Worm (Caenorhabditis elegans) whole organism, mixed stage, embryonic: ENCODE results near the gene T25B9.8.

Source experiments
- M03D4.4 ChIP-seq: sonication (generic microtip); optimal IDR thresholded peaks from 2 replicates; lab custom pipeline; 2017; ENCODE audit warnings: mild to moderate bottlenecking, missing genetic modification characterization, missing compliant biosample characterization
- bed-3 ChIP-seq: fragments of 200-800 bp; sonication (Bioruptor generic); optimal IDR thresholded peaks from 3 replicates; lab custom pipeline; 2018; ENCODE audit warnings: mild to moderate bottlenecking, missing genetic modification characterization, moderate library complexity, missing compliant biosample characterization
- blmp-1 ChIP-seq: fragments of 150-350 bp; optimal IDR thresholded peaks from 2 replicates; lab custom pipeline; 2014; ENCODE audit warnings: missing biosample characterization, missing genetic modification characterization
- ceh-39 ChIP-seq: fragments of 150-350 bp; optimal IDR thresholded peaks from 2 replicates; lab custom pipeline; 2014; ENCODE audit warnings: missing biosample characterization, missing genetic modification characterization
- ceh-43 ChIP-seq: fragments of 200-800 bp; sonication (Bioruptor generic); optimal IDR thresholded peaks from 2 replicates; lab custom pipeline; 2018; ENCODE audit warnings: mild to moderate bottlenecking, missing genetic modification characterization, moderate library complexity, missing compliant biosample characterization
- ceh-83 ChIP-seq: fragments of 200-800 bp; sonication (Bioruptor generic); optimal IDR thresholded peaks from 2 replicates; lab custom pipeline; 2018; ENCODE audit warnings: mild to moderate bottlenecking, missing genetic modification characterization, missing compliant biosample characterization
- ces-1 ChIP-seq: fragments of 150-350 bp; optimal IDR thresholded peaks from 2 replicates; lab custom pipeline; 2014; ENCODE audit warnings: missing biosample characterization, missing genetic modification reagents, missing genetic modification characterization
- cnd-1 ChIP-seq: fragments of 200-800 bp; sonication (Bioruptor generic); optimal IDR thresholded peaks from 2 replicates; lab custom pipeline; 2018; ENCODE audit warnings: mild to moderate bottlenecking, missing genetic modification characterization, missing compliant biosample characterization
- drap-1 ChIP-seq: fragments of 200-800 bp; sonication (Bioruptor generic); optimal IDR thresholded peaks from 3 replicates; lab custom pipeline; 2018; ENCODE audit warnings: mild to moderate bottlenecking, missing genetic modification characterization, missing compliant biosample characterization
- elt-1 ChIP-seq: sonication (generic microtip); optimal IDR thresholded peaks from 2 replicates; lab custom pipeline; 2017; ENCODE audit warnings: missing genetic modification characterization, mild to moderate bottlenecking, missing compliant biosample characterization, antibody characterized with exemption, moderate library complexity, borderline replicate concordance; ENCODE audit not compliant: insufficient read depth
- elt-3 ChIP-seq: fragments of 150-350 bp; optimal IDR thresholded peaks from 2 replicates; lab custom pipeline; 2014; ENCODE audit warnings: missing biosample characterization, missing genetic modification characterization
- flh-1 ChIP-seq: fragments of 200-800 bp; sonication (Bioruptor generic); optimal IDR thresholded peaks from 2 replicates; lab custom pipeline; 2018; ENCODE audit warnings: mild to moderate bottlenecking, missing genetic modification characterization, moderate library complexity, missing compliant biosample characterization
- ham-2 ChIP-seq: fragments of 200-800 bp; sonication (Bioruptor generic); optimal IDR thresholded peaks from 2 replicates; lab custom pipeline; 2018; ENCODE audit warnings: mild to moderate bottlenecking, missing genetic modification characterization, missing compliant biosample characterization
- hlh-1 ChIP-seq: fragments of 150-350 bp; optimal IDR thresholded peaks from 2 replicates; lab custom pipeline; 2014; ENCODE audit warnings: missing biosample characterization, missing genetic modification reagents, missing genetic modification characterization
- lin-13 ChIP-seq: fragments of 150-350 bp; optimal IDR thresholded peaks from 2 replicates; lab custom pipeline; 2014; ENCODE audit warnings: missing biosample characterization, missing genetic modification characterization
- lin-32 ChIP-seq: fragments of 200-800 bp; sonication (Bioruptor generic); optimal IDR thresholded peaks from 2 replicates; lab custom pipeline; 2018; ENCODE audit warnings: mild to moderate bottlenecking, missing genetic modification characterization, missing compliant biosample characterization
- lsy-2 ChIP-seq: fragments of 150-350 bp; optimal IDR thresholded peaks from 2 replicates; lab custom pipeline; 2014; ENCODE audit warnings: missing biosample characterization, missing genetic modification characterization
- mab-5 ChIP-seq: fragments of 150-350 bp; optimal IDR thresholded peaks from 2 replicates; lab custom pipeline; 2014; ENCODE audit warnings: missing biosample characterization, missing genetic modification characterization
- mep-1 ChIP-seq: fragments of 150-350 bp; optimal IDR thresholded peaks from 2 replicates; lab custom pipeline; 2017; ENCODE audit warnings: missing biosample characterization, missing genetic modification reagents, missing genetic modification characterization, inconsistent platforms
- mls-2 ChIP-seq: sonication (generic microtip); optimal IDR thresholded peaks from 2 replicates; lab custom pipeline; 2016; ENCODE audit warnings: mild to moderate bottlenecking, missing genetic modification characterization, moderate library complexity, missing compliant biosample characterization
- nhr-12 ChIP-seq: fragments of 150-350 bp; optimal IDR thresholded peaks from 2 replicates; lab custom pipeline; 2014; ENCODE audit warnings: missing biosample characterization, missing genetic modification characterization
- nhr-2 ChIP-seq: fragments of 150-350 bp; optimal IDR thresholded peaks from 2 replicates; lab custom pipeline; 2014; ENCODE audit warnings: missing biosample characterization, missing genetic modification characterization
- nhr-237 ChIP-seq: fragments of 150-350 bp; optimal IDR thresholded peaks from 2 replicates; lab custom pipeline; 2014; ENCODE audit warnings: missing biosample characterization, missing genetic modification characterization
- nhr-28 ChIP-seq: fragments of 150-350 bp; optimal IDR thresholded peaks from 2 replicates; lab custom pipeline; 2014; ENCODE audit warnings: missing biosample characterization, missing genetic modification characterization
- nhr-76 ChIP-seq: sonication (generic microtip); optimal IDR thresholded peaks from 2 replicates; lab custom pipeline; 2017; ENCODE audit warnings: missing biosample characterization, missing genetic modification characterization
- pha-4 ChIP-seq: fragments of 150-350 bp; optimal IDR thresholded peaks from 2 replicates; lab custom pipeline; 2018; ENCODE audit warnings: missing biosample characterization, missing genetic modification reagents, missing genetic modification characterization
- sem-2 ChIP-seq: fragments of 200-800 bp; sonication (Bioruptor generic); optimal IDR thresholded peaks from 2 replicates; lab custom pipeline; 2018; ENCODE audit warnings: mild to moderate bottlenecking, missing genetic modification characterization, missing compliant biosample characterization
- snpc-4 ChIP-seq: fragments of 150-350 bp; optimal IDR thresholded peaks from 2 replicates; lab custom pipeline; 2014; ENCODE audit warnings: missing biosample characterization, missing genetic modification characterization
- sptf-1 ChIP-seq: sonication (generic microtip); optimal IDR thresholded peaks from 2 replicates; lab custom pipeline; 2017; ENCODE audit warnings: mild to moderate bottlenecking, missing genetic modification characterization, moderate library complexity, missing compliant biosample characterization
- tbx-8 ChIP-seq: fragments of 200-800 bp; sonication (Bioruptor generic); optimal IDR thresholded peaks from 2 replicates; lab custom pipeline; 2018; ENCODE audit warnings: mild to moderate bottlenecking, missing genetic modification characterization, moderate library complexity, missing compliant biosample characterization
- unc-120 ChIP-seq: sonication (generic microtip); optimal IDR thresholded peaks from 2 replicates; lab custom pipeline; 2017; ENCODE audit warnings: missing genetic modification characterization, missing compliant biosample characterization; ENCODE audit not compliant: poor library complexity, severe bottlenecking
- unc-39 ChIP-seq: fragments of 150-350 bp; optimal IDR thresholded peaks from 2 replicates; lab custom pipeline; 2014; ENCODE audit warnings: missing biosample characterization, missing genetic modification characterization
- unc-62 ChIP-seq: fragments of 150-350 bp; optimal IDR thresholded peaks from 2 replicates; lab custom pipeline; 2014; ENCODE audit warnings: missing biosample characterization, missing genetic modification reagents, missing genetic modification characterization
- zip-8 ChIP-seq: fragments of 150-350 bp; optimal IDR thresholded peaks from 2 replicates; lab custom pipeline; 2014; ENCODE audit warnings: missing biosample characterization, missing genetic modification characterization
- ztf-11 ChIP-seq: fragments of 150-350 bp; optimal IDR thresholded peaks from 2 replicates; lab custom pipeline; 2014; ENCODE audit warnings: missing biosample characterization, missing genetic modification characterization

Gene T25B9.8

DNA sequence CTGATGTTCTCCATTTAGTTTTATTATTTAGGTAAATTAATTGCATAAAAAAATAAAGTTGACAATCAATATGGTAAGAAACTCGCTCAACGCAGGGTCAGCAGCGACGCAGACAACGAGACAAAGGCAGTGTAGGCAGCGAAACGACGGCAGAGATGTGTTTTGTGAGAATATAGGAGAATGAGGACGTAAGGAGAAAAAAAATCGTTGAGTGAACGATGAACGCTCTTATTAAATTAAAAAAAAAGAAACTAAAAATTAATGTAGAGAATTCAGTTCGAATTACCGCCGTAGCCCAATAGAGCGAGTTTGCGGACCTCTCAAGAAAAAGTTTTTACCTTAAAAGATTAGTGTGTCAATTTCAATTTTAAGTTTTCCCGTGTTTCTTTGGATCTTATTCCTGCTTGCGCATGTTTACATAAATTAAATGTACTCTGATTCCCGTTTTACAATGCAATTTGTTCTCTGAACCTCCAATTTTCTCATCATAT, at the start of gene T25B9.8:
TSS of gene T25B9.8 (minus strand) at position 51 of the 491 bp plus-strand sequence.
- TF ChIP-seq hlh-1 (tag; lab: Kevin White, UChicago) (no peak), sem-2 (GFP tag; lab: Kevin White, UChicago) (no peak), ces-1 (GFP tag; lab: Kevin White, UChicago) (peak; percentile 44)

DNA sequence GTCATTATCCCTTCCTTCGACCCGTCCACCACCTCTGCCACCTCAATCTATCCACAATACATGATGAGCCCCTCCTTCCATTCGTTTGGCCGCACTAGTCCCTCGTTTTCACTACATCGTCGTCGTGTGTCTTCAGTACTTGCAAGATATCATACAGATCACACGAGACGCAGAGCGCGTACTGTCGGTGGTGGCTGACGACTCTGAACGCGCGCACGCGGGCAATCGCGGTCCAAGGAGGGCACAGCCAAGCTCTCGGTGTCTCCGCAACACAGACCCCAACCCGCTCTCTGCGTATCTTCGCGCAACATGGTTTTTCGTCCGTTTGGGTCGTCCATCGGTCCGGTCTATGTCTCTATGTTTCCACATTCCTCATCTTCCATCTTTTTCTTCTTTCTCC, 49.0 kb upstream of the T25B9.8 start:
- TF ChIP-seq sem-2 (GFP tag; lab: Kevin White, UChicago) = no peak
- TF ChIP-seq nhr-12 (tag; lab: Kevin White, UChicago) = no peak
- TF ChIP-seq cnd-1 (tag; lab: Kevin White, UChicago) = peak; percentile 64
- no peak for TF ChIP-seq unc-39 (tag; lab: Kevin White, UChicago)
- TF ChIP-seq tbx-8 = no peak
- no peak for TF ChIP-seq bed-3 (GFP tag; lab: Kevin White, UChicago)
- peak; percentile 31 for TF ChIP-seq unc-62
- TF ChIP-seq snpc-4 (tag; lab: Kevin White, UChicago) = no peak
- TF ChIP-seq unc-120 (tag; lab: Kevin White, UChicago) = peak; percentile 57
- TF ChIP-seq mab-5 (tag; lab: Kevin White, UChicago) = no peak
- peak; percentile 81 for TF ChIP-seq mls-2 (tag; lab: Kevin White, UChicago)
- TF ChIP-seq lin-13 (tag; lab: Kevin White, UChicago) = peak; percentile 38
- TF ChIP-seq lsy-2 (tag; lab: Kevin White, UChicago) = no peak
- TF ChIP-seq elt-1 (tag; lab: Kevin White, UChicago) = no peak
- TF ChIP-seq mep-1 (tag; lab: Kevin White, UChicago) = peak; percentile 52
- TF ChIP-seq blmp-1 (tag; lab: Kevin White, UChicago) = peak; percentile 49
- peak; percentile 14 for TF ChIP-seq ceh-39 (tag; lab: Kevin White, UChicago)
- TF ChIP-seq nhr-76 (tag; lab: Kevin White, UChicago) = no peak
- TF ChIP-seq nhr-28 (tag; lab: Kevin White, UChicago) = no peak
- TF ChIP-seq ztf-11 = peak; percentile 39
- TF ChIP-seq ceh-83 (GFP tag; lab: Kevin White, UChicago) = no peak
- peak; percentile 96 for TF ChIP-seq nhr-2 (tag; lab: Kevin White, UChicago)
- no peak for TF ChIP-seq elt-3
- peak; percentile 10 for TF ChIP-seq M03D4.4 (tag; lab: Kevin White, UChicago)
- no peak for TF ChIP-seq flh-1 (GFP tag; lab: Kevin White, UChicago)
- TF ChIP-seq zip-8 (tag; lab: Kevin White, UChicago) = no peak
- TF ChIP-seq sptf-1 (tag; lab: Kevin White, UChicago) = peak; percentile 72
- no peak for TF ChIP-seq ces-1 (GFP tag; lab: Kevin White, UChicago)
- no peak for TF ChIP-seq ceh-43
- peak; percentile 52 for TF ChIP-seq pha-4 (tag; lab: Kevin White, UChicago)
- peak; percentile 32 for TF ChIP-seq hlh-1 (tag; lab: Kevin White, UChicago)
- no peak for TF ChIP-seq nhr-237 (tag; lab: Kevin White, UChicago)
- TF ChIP-seq lin-32 (GFP tag; lab: Kevin White, UChicago) = no peak
- TF ChIP-seq drap-1 (GFP tag; lab: Kevin White, UChicago) = peak; percentile 58
- peak; percentile 81 for TF ChIP-seq ham-2

ce11 chrIV:10815950-10816349, 48.0 kb upstream of the T25B9.8 start:
- no peak for TF ChIP-seq nhr-2 (tag; lab: Kevin White, UChicago)
- TF ChIP-seq blmp-1 (tag; lab: Kevin White, UChicago) = peak; percentile 33
- TF ChIP-seq bed-3 (GFP tag; lab: Kevin White, UChicago) = no peak
- TF ChIP-seq, all 35 proteins: peak for 1

DNA sequence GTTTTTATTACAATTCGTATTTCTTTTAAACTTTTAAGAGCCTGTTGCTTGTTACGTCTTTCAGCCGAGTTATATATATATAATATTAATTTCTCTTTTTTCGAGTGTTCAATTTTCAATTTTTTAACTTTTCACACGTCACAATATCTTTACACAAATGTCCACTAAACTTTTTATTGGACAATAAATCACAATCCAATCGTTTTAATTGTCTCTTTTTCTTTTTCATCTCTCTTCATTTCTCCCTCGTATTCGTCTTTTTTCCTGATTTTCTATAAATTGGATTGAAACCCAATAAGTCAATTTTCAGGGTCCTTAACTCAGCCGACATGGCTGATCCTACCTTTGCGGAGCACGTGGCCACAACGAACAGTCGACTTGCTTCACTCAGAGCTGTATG, 44.1 kb upstream of the T25B9.8 start, which contains the start of gene miz-1:
TSS of gene miz-1 (plus strand) at position 301 of the 400 bp plus-strand sequence.
- TF ChIP-seq ceh-39 (tag; lab: Kevin White, UChicago) (no peak), pha-4 (tag; lab: Kevin White, UChicago) (no peak), nhr-237 (tag; lab: Kevin White, UChicago) (no peak), ces-1 (GFP tag; lab: Kevin White, UChicago) (no peak), nhr-2 (tag; lab: Kevin White, UChicago) (no peak), nhr-76 (tag; lab: Kevin White, UChicago) (no peak), zip-8 (tag; lab: Kevin White, UChicago) (no peak), tbx-8 (no peak), hlh-1 (tag; lab: Kevin White, UChicago) (no peak), M03D4.4 (tag; lab: Kevin White, UChicago) (no peak), sptf-1 (tag; lab: Kevin White, UChicago) (no peak), elt-3 (no peak), ceh-43 (no peak), nhr-12 (tag; lab: Kevin White, UChicago) (no peak), bed-3 (GFP tag; lab: Kevin White, UChicago) (no peak), lin-32 (GFP tag; lab: Kevin White, UChicago) (no peak), lsy-2 (tag; lab: Kevin White, UChicago) (no peak), unc-120 (tag; lab: Kevin White, UChicago) (no peak), blmp-1 (tag; lab: Kevin White, UChicago) (no peak), ztf-11 (no peak)
